Worm (Caenorhabditis elegans): Measurements from ENCODE around the gene tbc-8.

The tbc-8 gene

ce11 chrIII:10333961-10334542 is 30.7 kb upstream of the tbc-8 start, which contains the start of the genes jmjd-4 and mev-1 (continued):
- TF ChIP-seq hmg-11 (tag; optimal IDR thresholded peaks at IDR 0.05) (peak; percentile 91), elt-3 (tag; optimal IDR thresholded peaks at IDR 0.05) (no peak), lin-15B (tag; optimal IDR thresholded peaks at IDR 0.05) (peak; percentile 91), ZK546.5 (tag; optimal IDR thresholded peaks at IDR 0.05) (no peak), fkh-10 (GFP tag; optimal IDR thresholded peaks at IDR 0.05) (peak; percentile 45), egl-5 (tag; optimal IDR thresholded peaks at IDR 0.05) (peak; percentile 39), pha-4 (tag; optimal IDR thresholded peaks at IDR 0.05) (peak; percentile 83), nhr-23 (tag; optimal IDR thresholded peaks at IDR 0.05) (peak; percentile 89), elt-2 (tag; optimal IDR thresholded peaks at IDR 0.05) (peak; percentile 84), tbx-2 (tag; optimal IDR thresholded peaks at IDR 0.05) (peak; percentile 82), fkh-2 (tag; optimal IDR thresholded peaks at IDR 0.05) (no peak), nhr-28 (tag; optimal IDR thresholded peaks at IDR 0.05) (no peak), jun-1 (tag; optimal IDR thresholded peaks at IDR 0.05) (peak; percentile 82), egl-27 (tag; optimal IDR thresholded peaks at IDR 0.05) (no peak), nfya-1 (tag; optimal IDR thresholded peaks at IDR 0.05; ENCODE audit: insufficient read depth) (peak; percentile 90), elt-1 (tag; optimal IDR thresholded peaks at IDR 0.05) (peak; percentile 33), ceh-16 (tag; optimal IDR thresholded peaks at IDR 0.05) (no peak)

- TF ChIP-seq jun-1 (tag; optimal IDR thresholded peaks at IDR 0.05) (no peak), elt-1 (tag; optimal IDR thresholded peaks at IDR 0.05) (no peak), sea-2 (GFP tag; optimal IDR thresholded peaks at IDR 0.05) (no peak), skn-1 (tag; optimal IDR thresholded peaks at IDR 0.05) (no peak), egl-27 (tag; optimal IDR thresholded peaks at IDR 0.05) (no peak), elt-2 (tag; optimal IDR thresholded peaks at IDR 0.05) (no peak), lin-39 (tag; optimal IDR thresholded peaks at IDR 0.05) (no peak)
Observed at ce11 chrIII:10335086-10335485, 29.7 kb upstream of the tbc-8 start, which contains the start of gene ced-9. ced-9 (plus strand) TSS chrIII:10335172.

- no peak for TF ChIP-seq skn-1 (tag; optimal IDR thresholded peaks at IDR 0.05)
- TF ChIP-seq tbx-2 (tag; optimal IDR thresholded peaks at IDR 0.05), result no peak
- no peak for TF ChIP-seq eor-1 (tag; optimal IDR thresholded peaks at IDR 0.05)
- no peak for TF ChIP-seq nhr-77 (tag; optimal IDR thresholded peaks at IDR 0.05)
- no peak for TF ChIP-seq egl-5 (tag; optimal IDR thresholded peaks at IDR 0.05)
- no peak for TF ChIP-seq lin-15B (tag; optimal IDR thresholded peaks at IDR 0.05)
- no peak for TF ChIP-seq ceh-16 (tag; optimal IDR thresholded peaks at IDR 0.05)
- no peak for TF ChIP-seq nhr-28 (tag; optimal IDR thresholded peaks at IDR 0.05)
Observed at ce11 chrIII:10336109-10336508, 28.6 kb upstream of the tbc-8 start.

ce11 chrIII:10337508-10338166 is 27.1 kb upstream of the tbc-8 start, which contains the start of gene ttr-15:
ttr-15 (plus strand) TSS chrIII:10337847.
- TF ChIP-seq pqm-1 (tag; optimal IDR thresholded peaks at IDR 0.05), result no peak
- no peak for TF ChIP-seq fos-1 (tag; optimal IDR thresholded peaks at IDR 0.05)
- peak; percentile 43 for TF ChIP-seq elt-1 (tag; optimal IDR thresholded peaks at IDR 0.05)
- no peak for TF ChIP-seq aly-2 (tag; optimal IDR thresholded peaks at IDR 0.05)
- no peak for TF ChIP-seq skn-1 (tag; optimal IDR thresholded peaks at IDR 0.05)
- peak; percentile 51 for TF ChIP-seq nhr-25 (tag; optimal IDR thresholded peaks at IDR 0.05)
- no peak for TF ChIP-seq ama-1 (optimal IDR thresholded peaks at IDR 0.05)
- peak; percentile 27 for TF ChIP-seq nhr-23 (tag; optimal IDR thresholded peaks at IDR 0.05)
- TF ChIP-seq elt-3 (tag; optimal IDR thresholded peaks at IDR 0.05), result no peak
- TF ChIP-seq ceh-28 (tag; optimal IDR thresholded peaks at IDR 0.05), result peak; percentile 27
- no peak for TF ChIP-seq fkh-10 (GFP tag; optimal IDR thresholded peaks at IDR 0.05)
- no peak for TF ChIP-seq nhr-11 (tag; optimal IDR thresholded peaks at IDR 0.05)
- TF ChIP-seq jun-1 (tag; optimal IDR thresholded peaks at IDR 0.05), result peak; percentile 48
- peak; percentile 61 for TF ChIP-seq nhr-43 (tag; optimal IDR thresholded peaks at IDR 0.05; ENCODE audit: poor library complexity, severe bottlenecking)
